Fruit fly (Drosophila melanogaster) whole organism, embryonic: ENCODE data around the gene CG14715.

Source experiments
- Bteb2 ChIP-seq: fragments of 200-800 bp; sonication (Bioruptor generic); optimal IDR thresholded peaks from 2 replicates; lab custom pipeline; 2016; ENCODE audit warnings: missing biosample characterization, missing genetic modification characterization
- CG10209 ChIP-seq: fragments of 200-800 bp; sonication (Bioruptor generic); optimal IDR thresholded peaks from 3 replicates; lab custom pipeline; 2017; ENCODE audit warnings: missing biosample characterization, mild to moderate bottlenecking, missing genetic modification characterization, missing genetic modification reagents
- CG10543 ChIP-seq: fragments of 200-800 bp; sonication (Bioruptor generic); optimal IDR thresholded peaks from 3 replicates; lab custom pipeline; 2017; ENCODE audit warnings: missing biosample characterization, mild to moderate bottlenecking, missing genetic modification characterization, moderate library complexity
- CG11504 ChIP-seq: fragments of 200-800 bp; sonication (Bioruptor generic); optimal IDR thresholded peaks from 3 replicates; lab custom pipeline; 2019; ENCODE audit warnings: missing biosample characterization, mild to moderate bottlenecking, missing genetic modification characterization, moderate library complexity
- CG11560 ChIP-seq: fragments of 200-800 bp; sonication (Bioruptor generic); IDR thresholded peaks from 3 replicates; pipeline ENCODE4 v1.3.6; 2022; ENCODE audit warnings: missing biosample characterization, missing genetic modification characterization
- CG12299 ChIP-seq: fragments of 200-800 bp; sonication (Bioruptor generic); optimal IDR thresholded peaks from 2 replicates; lab custom pipeline; 2018; ENCODE audit warnings: missing biosample characterization, mild to moderate bottlenecking, missing genetic modification characterization
- CG12391 ChIP-seq: fragments of 200-800 bp; sonication (Bioruptor generic); optimal IDR thresholded peaks from 3 replicates; lab custom pipeline; 2018; ENCODE audit warnings: missing biosample characterization, mild to moderate bottlenecking, missing genetic modification characterization, moderate library complexity
- CG13287 ChIP-seq: fragments of 200-800 bp; sonication (Bioruptor generic); IDR thresholded peaks from 2 replicates; pipeline ENCODE4 v1.3.6; 2022; ENCODE audit warnings: missing biosample characterization, missing genetic modification characterization; ENCODE audit not compliant: partially characterized antibody
- CG13894 ChIP-seq: fragments of 200-800 bp; sonication (Bioruptor generic); optimal IDR thresholded peaks from 3 replicates; lab custom pipeline; 2018; ENCODE audit warnings: missing biosample characterization, mild to moderate bottlenecking, missing genetic modification characterization, moderate library complexity
- CG15514 ChIP-seq: fragments of 200-800 bp; sonication (Bioruptor generic); optimal IDR thresholded peaks from 3 replicates; lab custom pipeline; 2017; ENCODE audit warnings: missing biosample characterization, missing genetic modification characterization, mild to moderate bottlenecking, moderate library complexity, missing genetic modification reagents
- CG16815 ChIP-seq: fragments of 200-800 bp; sonication (Bioruptor generic); optimal IDR thresholded peaks from 3 replicates; lab custom pipeline; 2017; ENCODE audit warnings: missing biosample characterization, mild to moderate bottlenecking, missing genetic modification characterization
- CG17328 ChIP-seq: fragments of 200-800 bp; sonication (Bioruptor generic); IDR thresholded peaks from 2 replicates; pipeline ENCODE4 v1.3.6; 2022; ENCODE audit warnings: missing biosample characterization, missing genetic modification characterization
- CG17829 ChIP-seq: fragments of 200-800 bp; optimal IDR thresholded peaks from 2 replicates; lab custom pipeline; 2019; ENCODE audit warnings: missing biosample characterization, mild to moderate bottlenecking, missing genetic modification characterization, moderate library complexity
- CG1832 ChIP-seq: fragments of 200-800 bp; sonication (Bioruptor generic); optimal IDR thresholded peaks from 2 replicates; lab custom pipeline; 2017; ENCODE audit warnings: missing biosample characterization, mild to moderate bottlenecking, missing genetic modification characterization, inconsistent platforms
- CG18599 ChIP-seq: fragments of 200-800 bp; sonication (Bioruptor generic); optimal IDR thresholded peaks from 3 replicates; lab custom pipeline; 2017; ENCODE audit warnings: missing biosample characterization, missing genetic modification characterization, mild to moderate bottlenecking, moderate library complexity, missing genetic modification reagents
- CG31441 ChIP-seq: fragments of 200-800 bp; sonication (Bioruptor generic); IDR thresholded peaks from 2 replicates; pipeline ENCODE4 v1.3.6; 2022; ENCODE audit warnings: missing biosample characterization, missing genetic modification characterization
- CG34376 ChIP-seq: fragments of 200-800 bp; sonication (Bioruptor generic); optimal IDR thresholded peaks from 2 replicates; lab custom pipeline; 2018; ENCODE audit warnings: missing biosample characterization, mild to moderate bottlenecking, missing genetic modification characterization
- CG4424 ChIP-seq: fragments of 200-800 bp; sonication (Bioruptor generic); optimal IDR thresholded peaks from 3 replicates; lab custom pipeline; 2016; ENCODE audit warnings: missing biosample characterization, missing genetic modification characterization
- CG5953 ChIP-seq: fragments of 200-800 bp; sonication (Bioruptor generic); IDR thresholded peaks from 2 replicates; pipeline ENCODE4 v1.3.6; 2022; ENCODE audit warnings: missing biosample characterization, missing genetic modification characterization
- CG6791 ChIP-seq: fragments of 200-800 bp; sonication (Bioruptor generic); IDR thresholded peaks from 3 replicates; pipeline ENCODE4 v1.3.6; 2022; ENCODE audit warnings: missing biosample characterization, missing genetic modification characterization; ENCODE audit not compliant: partially characterized antibody
- CG7556 ChIP-seq: fragments of 200-800 bp; sonication (Bioruptor generic); optimal IDR thresholded peaks from 2 replicates; lab custom pipeline; 2017; ENCODE audit warnings: missing biosample characterization, mild to moderate bottlenecking, missing genetic modification characterization
- CG8290 ChIP-seq, 3 experiments: fragments of 200-800 bp; sonication (Bioruptor generic); optimal IDR thresholded peaks; 2 replicates each; lab custom pipeline; 2016 to 2019; ENCODE audit warnings: missing biosample characterization in 3 of 3, missing genetic modification characterization in 3 of 3, mild to moderate bottlenecking in 2 of 3, moderate library complexity in 1 of 3
- CkIIα-i1 ChIP-seq: fragments of 200-800 bp; sonication (Bioruptor generic); IDR thresholded peaks from 2 replicates; pipeline ENCODE4 v1.3.6; 2022; ENCODE audit warnings: missing biosample characterization, missing genetic modification characterization
- Elba2 ChIP-seq: fragments of 200-800 bp; sonication (Bioruptor generic); optimal IDR thresholded peaks from 3 replicates; lab custom pipeline; 2016; ENCODE audit warnings: missing biosample characterization, missing genetic modification characterization
- H2.0 ChIP-seq: fragments of 200-800 bp; sonication (Bioruptor generic); IDR thresholded peaks from 2 replicates; pipeline ENCODE4 v1.3.6; 2022; ENCODE audit warnings: missing biosample characterization, missing genetic modification characterization
- HLH54F ChIP-seq: fragments of 200-800 bp; sonication (Bioruptor generic); optimal IDR thresholded peaks from 3 replicates; lab custom pipeline; 2016; ENCODE audit warnings: missing biosample characterization, missing genetic modification characterization
- MBD-R2 ChIP-seq: fragments of 200-800 bp; sonication (Bioruptor generic); IDR thresholded peaks from 2 replicates; pipeline ENCODE4 v1.3.6; 2022; ENCODE audit warnings: missing biosample characterization, missing genetic modification characterization
- Meics ChIP-seq: fragments of 200-800 bp; sonication (Bioruptor generic); optimal IDR thresholded peaks from 2 replicates; lab custom pipeline; 2017; ENCODE audit warnings: missing biosample characterization, mild to moderate bottlenecking, missing genetic modification characterization
- Myb ChIP-seq: fragments of 200-800 bp; sonication (Bioruptor generic); optimal IDR thresholded peaks from 2 replicates; lab custom pipeline; 2016; ENCODE audit warnings: missing biosample characterization, missing genetic modification characterization
- NC2β ChIP-seq: fragments of 200-800 bp; sonication (Bioruptor generic); optimal IDR thresholded peaks from 2 replicates; lab custom pipeline; 2016; ENCODE audit warnings: missing biosample characterization, missing genetic modification characterization
- Neu2 ChIP-seq: fragments of 200-800 bp; sonication (Bioruptor generic); optimal IDR thresholded peaks from 3 replicates; lab custom pipeline; 2016; ENCODE audit warnings: missing biosample characterization, missing genetic modification characterization, borderline replicate concordance
- Nf-YC ChIP-seq: fragments of 200-800 bp; optimal IDR thresholded peaks from 3 replicates; lab custom pipeline; 2019; ENCODE audit warnings: missing biosample characterization, mild to moderate bottlenecking, missing genetic modification characterization, moderate library complexity
- PHDP ChIP-seq: fragments of 200-800 bp; sonication (Bioruptor generic); optimal IDR thresholded peaks from 3 replicates; lab custom pipeline; 2018; ENCODE audit warnings: missing biosample characterization, mild to moderate bottlenecking, missing genetic modification characterization, moderate library complexity
- Sin3A ChIP-seq: fragments of >200 bp; optimal IDR thresholded peaks from 2 replicates; lab custom pipeline; 2018
- Ssrp ChIP-seq: fragments of 200-800 bp; sonication (Bioruptor generic); optimal IDR thresholded peaks from 2 replicates; lab custom pipeline; 2018; ENCODE audit warnings: missing biosample characterization, mild to moderate bottlenecking, missing genetic modification characterization, moderate library complexity
- ash1 ChIP-seq: fragments of 200-800 bp; sonication (Bioruptor generic); optimal IDR thresholded peaks from 2 replicates; lab custom pipeline; 2018; ENCODE audit warnings: missing biosample characterization, mild to moderate bottlenecking, missing genetic modification characterization
- bab2 ChIP-seq: fragments of 200-800 bp; sonication (Bioruptor generic); optimal IDR thresholded peaks from 2 replicates; lab custom pipeline; 2016; ENCODE audit warnings: missing biosample characterization, missing genetic modification characterization
- chm ChIP-seq: fragments of 200-800 bp; sonication (Bioruptor generic); IDR thresholded peaks from 2 replicates; pipeline ENCODE4 v1.3.6; 2022; ENCODE audit warnings: missing biosample characterization, missing genetic modification characterization
- hkb ChIP-seq, 2 experiments: fragments of 200-800 bp in 1 of 2; fragments of >200 bp in 1 of 2; sonication (Bioruptor generic) in 1 of 2; IDR thresholded peaks in 1 of 2; optimal IDR thresholded peaks in 1 of 2; 2 replicates each; pipeline versions ENCODE4 v1.3.6 to Lab custom; 2017 to 2022; ENCODE audit warnings: missing biosample characterization in 1 of 2, missing genetic modification characterization in 1 of 2
- kah ChIP-seq: fragments of 200-800 bp; sonication (Bioruptor generic); optimal IDR thresholded peaks from 2 replicates; lab custom pipeline; 2018; ENCODE audit warnings: missing biosample characterization, mild to moderate bottlenecking, missing genetic modification characterization
- lmd ChIP-seq: fragments of 200-800 bp; sonication (Bioruptor generic); IDR thresholded peaks from 2 replicates; pipeline ENCODE4 v1.3.6; 2022; ENCODE audit warnings: missing biosample characterization, missing genetic modification characterization
- pan ChIP-seq, 4 experiments: fragments of >200 bp in 3 of 4; fragments of 200-800 bp in 1 of 4; sonication (Bioruptor generic) in 1 of 4; optimal IDR thresholded peaks in 3 of 4; IDR thresholded peaks in 1 of 4; 2 replicates each; pipeline versions ENCODE4 v1.3.6 to Lab custom; 2017 to 2022; ENCODE audit warnings: missing biosample characterization in 2 of 4, missing genetic modification characterization in 2 of 4, mixed read lengths in 1 of 4
- pfk ChIP-seq: fragments of 200-800 bp; sonication (Bioruptor generic); optimal IDR thresholded peaks from 2 replicates; lab custom pipeline; 2018; ENCODE audit warnings: missing biosample characterization, mild to moderate bottlenecking, missing genetic modification characterization, moderate library complexity
- run ChIP-seq: fragments of 200-800 bp; sonication (Bioruptor generic); optimal IDR thresholded peaks from 3 replicates; lab custom pipeline; 2018; ENCODE audit warnings: missing biosample characterization, mild to moderate bottlenecking, missing genetic modification characterization
- sens ChIP-seq: fragments of 200-800 bp; sonication (Bioruptor generic); peaks from one replicate; lab custom pipeline; 2016; ENCODE audit warnings: missing biosample characterization, missing genetic modification characterization
- sqz ChIP-seq: fragments of 200-800 bp; sonication (Bioruptor generic); optimal IDR thresholded peaks from 3 replicates; lab custom pipeline; 2018; ENCODE audit warnings: missing biosample characterization, mild to moderate bottlenecking, missing genetic modification characterization
- sr ChIP-seq: fragments of 200-800 bp; sonication (Bioruptor generic); IDR thresholded peaks from 3 replicates; pipeline ENCODE4 v1.3.6; 2022; ENCODE audit warnings: missing biosample characterization, missing genetic modification characterization
- tin ChIP-seq: fragments of 200-800 bp; sonication (Bioruptor generic); optimal IDR thresholded peaks from 3 replicates; lab custom pipeline; 2016; ENCODE audit warnings: missing biosample characterization, missing genetic modification characterization

Gene CG14715

DNA sequence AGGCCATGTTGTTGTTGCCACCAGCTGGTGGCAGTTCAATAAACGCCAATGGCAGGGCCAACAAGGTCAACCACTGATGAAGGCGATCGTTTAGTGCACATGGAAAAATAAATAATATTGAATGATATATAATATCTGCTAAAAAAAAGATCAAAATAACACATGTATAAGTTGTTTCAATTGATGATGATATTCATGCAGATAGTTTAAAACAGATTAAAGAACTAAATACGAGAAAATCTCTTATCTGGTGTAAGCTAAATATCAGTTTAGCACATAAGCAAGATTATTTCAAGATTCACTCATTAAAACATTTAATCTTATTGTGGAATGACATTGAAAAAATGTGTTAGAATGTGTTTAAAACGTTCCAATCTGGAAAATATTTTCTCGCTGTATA is 10.6 kb upstream of the CG14715 start (continued):
- TF ChIP-seq CG8290 (GFP tag; optimal IDR thresholded peaks at IDR 0.05; lab: Kevin White, UChicago), result no peak
- peak in 1 of 2 experiments; percentile 9 for TF ChIP-seq CG8290 (tag; optimal IDR thresholded peaks at IDR 0.05; lab: Kevin White, UChicago)
- TF ChIP-seq H2.0 (GFP tag; lab: Robert Waterston, UW), result no peak
- TF ChIP-seq CG13894 (tag; lab: Kevin White, UChicago), result no peak
- no peak for TF ChIP-seq HLH54F (GFP tag; lab: Kevin White, UChicago)
- TF ChIP-seq PHDP (tag; lab: Kevin White, UChicago), result peak; percentile 32
- TF ChIP-seq Ssrp (tag; lab: Kevin White, UChicago), result peak; percentile 35
- peak; percentile 65 for TF ChIP-seq CG12391 (tag; lab: Kevin White, UChicago)
- TF ChIP-seq Neu2, result no peak
- peak; percentile 49 for TF ChIP-seq CG10209
- TF ChIP-seq sr, result no peak
- TF ChIP-seq Myb (GFP tag; lab: Kevin White, UChicago), result no peak
- no peak for TF ChIP-seq chm (GFP tag; lab: Robert Waterston, UW)
- TF ChIP-seq CG1832 (GFP tag; lab: Kevin White, UChicago), result no peak
- TF ChIP-seq CG18599 (GFP tag; lab: Kevin White, UChicago), result no peak
- TF ChIP-seq CG10543, result no peak
- TF ChIP-seq NC2β (GFP tag; lab: Kevin White, UChicago), result no peak
- no peak for TF ChIP-seq CG5953 (GFP tag; lab: Robert Waterston, UW)
- no peak for TF ChIP-seq CG6791 (GFP tag; lab: Robert Waterston, UW)
- no peak for TF ChIP-seq CG16815 (GFP tag; lab: Kevin White, UChicago)
- no peak for TF ChIP-seq CG12299 (tag; lab: Kevin White, UChicago)
- no peak for TF ChIP-seq bab2
- no peak for TF ChIP-seq pan (optimal IDR thresholded peaks at IDR 0.05; lab: Kevin White, UChicago)
- TF ChIP-seq pan (GFP tag; optimal IDR thresholded peaks at IDR 0.05 in 1 of 2, IDR thresholded peaks at IDR 0.05 in 1 of 2), result peak in 1 of 2 experiments; percentile 50
- TF ChIP-seq Bteb2 (GFP tag; lab: Kevin White, UChicago), result no peak
- TF ChIP-seq CG17829 (tag; lab: Kevin White, UChicago), result peak; percentile 47
- peak; percentile 8 for TF ChIP-seq kah
- TF ChIP-seq CG11560 (tag; lab: Robert Waterston, UW), result no peak
- TF ChIP-seq CG11504, result peak; percentile 77
- TF ChIP-seq CG34376 (GFP tag; lab: Kevin White, UChicago), result no peak
- TF ChIP-seq sens (GFP tag; lab: Kevin White, UChicago), result peak; percentile 13
- TF ChIP-seq CG13287 (GFP tag; lab: Robert Waterston, UW), result no peak
- TF ChIP-seq pfk, result no peak
- peak; percentile 52 for TF ChIP-seq lmd (GFP tag; lab: Robert Waterston, UW)
- peak; percentile 39 for TF ChIP-seq CG4424 (GFP tag; lab: Kevin White, UChicago)
- TF ChIP-seq CG31441 (GFP tag; lab: Robert Waterston, UW), result peak; percentile 66
- TF ChIP-seq CkIIα-i1 (GFP tag; lab: Robert Waterston, UW), result no peak
- 0 out of 2 replicates have a peak, but pooled peaks have one; percentile 13 for TF ChIP-seq CG17328
- TF ChIP-seq sqz (GFP tag; lab: Kevin White, UChicago), result no peak
- no peak for TF ChIP-seq ash1 (GFP tag; lab: Kevin White, UChicago)
- peak; percentile 37 for TF ChIP-seq Nf-YC
- TF ChIP-seq tin (GFP tag; lab: Kevin White, UChicago), result no peak
- peak; percentile 24 for TF ChIP-seq run (tag; lab: Kevin White, UChicago)
- peak; percentile 48 for TF ChIP-seq Meics
- no peak for TF ChIP-seq Elba2
- TF ChIP-seq MBD-R2 (GFP tag; lab: Robert Waterston, UW), result no peak
- TF ChIP-seq CG15514, result no peak
- no peak for TF ChIP-seq hkb (optimal IDR thresholded peaks at IDR 0.05; lab: Kevin White, UChicago)
- peak; percentile 38; the same call in 1 of the 2 replicates for TF ChIP-seq hkb (GFP tag; IDR thresholded peaks at IDR 0.05; lab: Robert Waterston, UW)
- peak; percentile 57 for TF ChIP-seq CG7556
- no peak for TF ChIP-seq Sin3A (lab: Kevin White, UChicago)
- TF ChIP-seq, all 482 proteins: peak for 115
